Worm (Caenorhabditis elegans) whole organism, young adult: Measurements from ENCODE around the gene T06E8.8.

ENCODE experiments used
- B0336.3 ChIP-seq: fragments of 200-800 bp; sonication (Bioruptor generic); IDR thresholded peaks from 2 replicates; pipeline ENCODE4 v1.3.6; 2022; ENCODE audit warnings: missing genetic modification characterization, missing compliant biosample characterization
- C17E4.6 ChIP-seq: fragments of 200-800 bp; sonication (Bioruptor generic); IDR thresholded peaks from 2 replicates; pipeline ENCODE4 v1.3.6; 2022; ENCODE audit warnings: missing genetic modification reagents, missing genetic modification characterization, missing compliant biosample characterization
- F23B12.7 ChIP-seq: sonication (generic microtip); optimal IDR thresholded peaks from 2 replicates; lab custom pipeline; 2017; ENCODE audit warnings: missing genetic modification characterization, mild to moderate bottlenecking, missing compliant biosample characterization, antibody characterized with exemption, moderate library complexity; ENCODE audit not compliant: insufficient read depth
- F55B11.4 ChIP-seq: sonication (generic microtip); optimal IDR thresholded peaks from 2 replicates; lab custom pipeline; 2016; ENCODE audit warnings: missing compliant biosample characterization, missing genetic modification characterization, borderline replicate concordance; ENCODE audit not compliant: insufficient read depth
- F57A8.1 ChIP-seq: fragments of 200-800 bp; sonication (Bioruptor generic); optimal IDR thresholded peaks from 2 replicates; lab custom pipeline; 2018; ENCODE audit warnings: mild to moderate bottlenecking, missing genetic modification characterization, moderate library complexity, missing compliant biosample characterization
- Y67H2A.10 ChIP-seq: fragments of 200-800 bp; sonication (Bioruptor generic); conservative IDR thresholded peaks from 2 replicates; pipeline ENCODE4 v1.3.6; 2022; ENCODE audit warnings: missing genetic modification reagents, missing genetic modification characterization, missing compliant biosample characterization
- Y95B8A.8 ChIP-seq: fragments of 200-800 bp; sonication (Bioruptor generic); IDR thresholded peaks from 2 replicates; pipeline ENCODE4 v1.3.6; 2022; ENCODE audit warnings: missing genetic modification reagents, missing genetic modification characterization, missing compliant biosample characterization
- attf-5 ChIP-seq: fragments of 200-800 bp; sonication (Bioruptor generic); optimal IDR thresholded peaks from 2 replicates; lab custom pipeline; 2018; ENCODE audit warnings: mild to moderate bottlenecking, missing genetic modification characterization, missing compliant biosample characterization
- attf-6 ChIP-seq: fragments of 200-800 bp; sonication (Bioruptor generic); IDR thresholded peaks from 2 replicates; pipeline ENCODE4 v1.3.6; 2022; ENCODE audit warnings: missing genetic modification reagents, missing genetic modification characterization, missing compliant biosample characterization
- bed-2 ChIP-seq: fragments of 200-800 bp; sonication (Bioruptor generic); IDR thresholded peaks from 2 replicates; pipeline ENCODE4 v1.3.6; 2022; ENCODE audit warnings: missing genetic modification reagents, missing genetic modification characterization, missing compliant biosample characterization
- ccch-3 ChIP-seq: fragments of 200-800 bp; sonication (Bioruptor generic); optimal IDR thresholded peaks from 2 replicates; lab custom pipeline; 2018; ENCODE audit warnings: mild to moderate bottlenecking, missing genetic modification characterization, missing compliant biosample characterization
- ceh-100 ChIP-seq: fragments of 200-800 bp; sonication (Bioruptor generic); IDR thresholded peaks from 2 replicates; pipeline ENCODE4 v1.3.6; 2022; ENCODE audit warnings: missing genetic modification reagents, missing genetic modification characterization, missing compliant biosample characterization
- ceh-27 ChIP-seq: fragments of 200-800 bp; sonication (Bioruptor generic); optimal IDR thresholded peaks from 2 replicates; lab custom pipeline; 2018; ENCODE audit warnings: mild to moderate bottlenecking, missing genetic modification characterization, moderate library complexity, missing compliant biosample characterization
- ceh-91 ChIP-seq: fragments of 200-800 bp; sonication (Bioruptor generic); IDR thresholded peaks from 2 replicates; pipeline ENCODE4 v1.3.6; 2022; ENCODE audit warnings: missing genetic modification reagents, missing genetic modification characterization, missing compliant biosample characterization
- egrh-3 ChIP-seq: fragments of 200-800 bp; sonication (Bioruptor generic); IDR thresholded peaks from 2 replicates; pipeline ENCODE4 v1.3.6; 2022; ENCODE audit warnings: missing genetic modification reagents, missing genetic modification characterization, missing compliant biosample characterization
- ekl-4 ChIP-seq: fragments of 200-800 bp; sonication (Bioruptor generic); IDR thresholded peaks from 2 replicates; pipeline ENCODE4 v1.3.6; 2022; ENCODE audit warnings: missing genetic modification reagents, missing genetic modification characterization, missing compliant biosample characterization
- ets-4 ChIP-seq: fragments of 200-800 bp; sonication (Bioruptor generic); optimal IDR thresholded peaks from 2 replicates; lab custom pipeline; 2018; ENCODE audit warnings: mild to moderate bottlenecking, missing genetic modification characterization, missing compliant biosample characterization
- fkh-3 ChIP-seq: sonication (generic microtip); optimal IDR thresholded peaks from 2 replicates; lab custom pipeline; 2016; ENCODE audit warnings: mild to moderate bottlenecking, missing genetic modification characterization, missing compliant biosample characterization
- hlh-12 ChIP-seq: sonication (generic microtip); optimal IDR thresholded peaks from 2 replicates; lab custom pipeline; 2016; ENCODE audit warnings: missing genetic modification characterization, missing compliant biosample characterization
- hmg-20 ChIP-seq: fragments of 200-800 bp; sonication (Bioruptor generic); IDR thresholded peaks from 2 replicates; pipeline ENCODE4 v1.3.6; 2022; ENCODE audit warnings: missing genetic modification reagents, missing genetic modification characterization, missing compliant biosample characterization
- hsf-1 ChIP-seq: fragments of 200-800 bp; sonication (Bioruptor generic); IDR thresholded peaks from 2 replicates; pipeline ENCODE4 v1.3.6; 2022; ENCODE audit warnings: missing genetic modification reagents, missing genetic modification characterization, missing compliant biosample characterization
- let-526 ChIP-seq: fragments of 200-800 bp; sonication (Bioruptor generic); IDR thresholded peaks from 2 replicates; pipeline ENCODE4 v1.3.6; 2022; ENCODE audit warnings: missing genetic modification reagents, missing genetic modification characterization, missing compliant biosample characterization
- lin-26 ChIP-seq: fragments of 200-800 bp; sonication (Bioruptor generic); IDR thresholded peaks from 2 replicates; pipeline ENCODE4 v1.3.6; 2022; ENCODE audit warnings: missing genetic modification reagents, missing genetic modification characterization, missing compliant biosample characterization
- madf-10 ChIP-seq: sonication (generic microtip); optimal IDR thresholded peaks from 2 replicates; lab custom pipeline; 2016; ENCODE audit warnings: mild to moderate bottlenecking, missing genetic modification characterization, missing compliant biosample characterization
- madf-3 ChIP-seq: fragments of 200-800 bp; sonication (Bioruptor generic); IDR thresholded peaks from 2 replicates; pipeline ENCODE4 v1.3.6; 2022; ENCODE audit warnings: missing genetic modification reagents, missing genetic modification characterization, missing compliant biosample characterization
- madf-8 ChIP-seq: fragments of 200-800 bp; sonication (Bioruptor generic); conservative IDR thresholded peaks from 2 replicates; pipeline ENCODE4 v1.3.6; 2022; ENCODE audit warnings: missing genetic modification reagents, missing genetic modification characterization, missing compliant biosample characterization
- mcd-1 ChIP-seq: fragments of 200-800 bp; sonication (Bioruptor generic); IDR thresholded peaks from 2 replicates; pipeline ENCODE4 v1.3.6; 2022; ENCODE audit warnings: missing genetic modification reagents, missing genetic modification characterization, missing compliant biosample characterization
- mes-4 ChIP-seq: sonication (generic microtip); optimal IDR thresholded peaks from 2 replicates; lab custom pipeline; 2016; ENCODE audit warnings: missing genotype, missing genetic modification characterization, missing compliant biosample characterization
- nfya-1 ChIP-seq: sonication (generic microtip); optimal IDR thresholded peaks from 2 replicates; lab custom pipeline; 2017; ENCODE audit warnings: antibody characterized with exemption, missing compliant biosample characterization, missing genetic modification characterization, borderline replicate concordance; ENCODE audit not compliant: insufficient read depth
- nfya-2 ChIP-seq: fragments of 200-800 bp; sonication (Bioruptor generic); IDR thresholded peaks from 2 replicates; pipeline ENCODE4 v1.3.6; 2022; ENCODE audit warnings: missing genetic modification reagents, missing genetic modification characterization, missing compliant biosample characterization
- nfyb-1 ChIP-seq: fragments of 200-800 bp; sonication (Bioruptor generic); IDR thresholded peaks from 2 replicates; pipeline ENCODE4 v1.3.6; 2022; ENCODE audit warnings: missing genetic modification reagents, missing genetic modification characterization, missing compliant biosample characterization
- nhr-120 ChIP-seq: fragments of 200-800 bp; sonication (Bioruptor generic); IDR thresholded peaks from 2 replicates; pipeline ENCODE4 v1.3.6; 2022; ENCODE audit warnings: missing genetic modification characterization, missing compliant biosample characterization
- nhr-179 ChIP-seq: sonication (generic microtip); optimal IDR thresholded peaks from 2 replicates; lab custom pipeline; 2016; ENCODE audit warnings: mild to moderate bottlenecking, missing genetic modification characterization, missing compliant biosample characterization
- repo-1 ChIP-seq: sonication (generic microtip); optimal IDR thresholded peaks from 2 replicates; lab custom pipeline; 2017; ENCODE audit warnings: mild to moderate bottlenecking, missing genetic modification characterization, missing compliant biosample characterization
- sea-2 ChIP-seq: fragments of 200-800 bp; sonication (Bioruptor generic); IDR thresholded peaks from 2 replicates; pipeline ENCODE4 v1.3.6; 2022; ENCODE audit warnings: missing genetic modification characterization, missing compliant biosample characterization
- snpc-1.1 ChIP-seq: sonication (generic microtip); optimal IDR thresholded peaks from 2 replicates; lab custom pipeline; 2017; ENCODE audit warnings: missing genetic modification characterization, mild to moderate bottlenecking, missing compliant biosample characterization, antibody characterized with exemption, moderate library complexity, missing genotype, missing genetic modification reagents; ENCODE audit not compliant: insufficient read depth
- snpc-3.4 ChIP-seq: sonication (generic microtip); optimal IDR thresholded peaks from 2 replicates; lab custom pipeline; 2017; ENCODE audit warnings: missing genetic modification characterization, mild to moderate bottlenecking, missing compliant biosample characterization, antibody characterized with exemption, moderate library complexity, missing genotype, missing genetic modification reagents
- snpc-4 ChIP-seq, 5 experiments: fragments of 150-350 bp in 1 of 5; sonication (generic microtip) in 4 of 5; optimal IDR thresholded peaks; 2 replicates each; lab custom pipeline; 2014 to 2018; ENCODE audit warnings: missing genetic modification characterization in 5 of 5, missing biosample characterization in 3 of 5, antibody characterized with exemption in 2 of 5, mild to moderate bottlenecking in 2 of 5, missing compliant biosample characterization in 2 of 5, missing genotype in 2 of 5, moderate library complexity in 2 of 5, missing genetic modification reagents in 1 of 5
- tbp1 ChIP-seq: fragments of 200-800 bp; sonication (Bioruptor generic); optimal IDR thresholded peaks from 2 replicates; lab custom pipeline; 2018; ENCODE audit warnings: mild to moderate bottlenecking, missing genetic modification characterization, missing compliant biosample characterization
- tlf-1 ChIP-seq: fragments of 200-800 bp; sonication (Bioruptor generic); optimal IDR thresholded peaks from 2 replicates; lab custom pipeline; 2018; ENCODE audit warnings: mild to moderate bottlenecking, missing genetic modification characterization, missing compliant biosample characterization
- unc-130 ChIP-seq: sonication (generic microtip); optimal IDR thresholded peaks from 2 replicates; lab custom pipeline; 2016; ENCODE audit warnings: missing genetic modification reagents, missing genetic modification characterization, missing compliant biosample characterization
- xnd-1 ChIP-seq: sonication (generic microtip); optimal IDR thresholded peaks from 2 replicates; lab custom pipeline; 2016; ENCODE audit warnings: missing genotype, missing genetic modification reagents, missing genetic modification characterization, missing compliant biosample characterization
- ztf-18 ChIP-seq: sonication (generic microtip); optimal IDR thresholded peaks from 2 replicates; lab custom pipeline; 2016; ENCODE audit warnings: missing genotype, mild to moderate bottlenecking, missing genetic modification characterization, missing compliant biosample characterization

The T06E8.8 gene

DNA sequence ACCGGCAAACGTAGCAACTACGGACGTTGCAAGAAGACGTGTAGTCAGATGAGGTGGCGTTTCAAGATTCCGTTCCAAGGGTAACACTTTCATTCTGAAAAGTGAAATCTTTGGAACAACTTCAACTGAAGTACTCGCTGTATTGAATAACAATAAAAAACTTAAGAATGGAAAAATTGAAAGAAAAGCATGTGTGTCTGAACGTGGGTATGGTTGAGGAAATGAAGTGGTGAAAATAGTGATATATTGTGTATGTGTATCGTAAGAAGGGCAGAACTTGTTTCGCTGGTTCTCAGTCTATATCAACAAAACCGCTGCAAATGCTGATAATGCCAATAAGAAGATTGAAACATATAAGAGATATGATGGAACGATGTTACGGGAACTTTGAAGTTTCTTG is 47.8 kb upstream of the T06E8.8 start, which contains the start of gene K08H10.6:
TSS of gene K08H10.6 (minus strand) at position 101 of the 400 bp plus-strand sequence.
- TF ChIP-seq ceh-91 (no peak), B0336.3 (GFP tag; lab: Robert Waterston, UW) (no peak), F57A8.1 (GFP tag; lab: Kevin White, UChicago) (no peak), nfya-1 (tag; lab: Kevin White, UChicago) (no peak), bed-2 (GFP tag; lab: Robert Waterston, UW) (no peak), ekl-4 (GFP tag; lab: Robert Waterston, UW) (no peak), nfyb-1 (GFP tag; lab: Robert Waterston, UW) (no peak), hmg-20 (GFP tag; lab: Robert Waterston, UW) (no peak), snpc-3.4 (tag; lab: Kevin White, UChicago) (no peak), ztf-18 (tag; lab: Kevin White, UChicago) (no peak), madf-3 (GFP tag; lab: Robert Waterston, UW) (no peak), sea-2 (no peak), ceh-100 (GFP tag; lab: Robert Waterston, UW) (no peak), snpc-4 (GFP tag; optimal IDR thresholded peaks at IDR 0.05; lab: Kevin White, UChicago) (no peak), snpc-4 (tag; optimal IDR thresholded peaks at IDR 0.05; lab: Kevin White, UChicago) (no peak)

DNA sequence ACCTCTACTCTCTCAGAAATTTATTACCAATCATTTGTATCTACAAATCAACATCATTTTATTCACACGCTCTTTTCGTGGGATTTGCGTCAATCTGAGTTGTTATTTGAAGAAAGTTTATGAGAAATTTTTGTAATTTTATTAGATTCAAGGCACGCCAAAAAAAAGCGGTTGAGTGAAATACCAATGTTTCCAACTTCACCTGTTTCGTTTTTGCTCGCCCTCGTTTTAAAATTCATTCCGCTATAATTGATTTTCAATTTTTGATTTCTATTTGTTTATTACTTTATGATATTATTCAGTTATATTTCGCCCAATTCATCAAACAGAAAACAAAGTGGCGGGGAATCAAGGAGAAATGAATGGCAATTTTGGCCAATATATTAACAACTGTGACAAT is 42.8 kb upstream of the T06E8.8 start, which contains the start of gene K08H10.10:
TSS of gene K08H10.10 (plus strand) at position 301 of the 400 bp plus-strand sequence.
- no peak for TF ChIP-seq C17E4.6 (GFP tag; lab: Robert Waterston, UW)
- no peak for TF ChIP-seq nhr-179 (tag; lab: Kevin White, UChicago)
- TF ChIP-seq mes-4 (tag; lab: Kevin White, UChicago), result no peak
- no peak for TF ChIP-seq let-526 (GFP tag; lab: Robert Waterston, UW)
- no peak for TF ChIP-seq F55B11.4 (tag; lab: Kevin White, UChicago)
- TF ChIP-seq xnd-1 (tag; lab: Kevin White, UChicago), result no peak
- TF ChIP-seq lin-26, result no peak
- TF ChIP-seq hsf-1, result no peak
- TF ChIP-seq madf-8, result no peak
- no peak for TF ChIP-seq unc-130 (GFP tag; lab: Kevin White, UChicago)
- TF ChIP-seq attf-5 (GFP tag; lab: Kevin White, UChicago), result no peak
- TF ChIP-seq ets-4, result no peak
- no peak for TF ChIP-seq snpc-4 (GFP tag; optimal IDR thresholded peaks at IDR 0.05; lab: Kevin White, UChicago)
- TF ChIP-seq snpc-4 (tag; optimal IDR thresholded peaks at IDR 0.05; lab: Kevin White, UChicago), result no peak
- no peak for TF ChIP-seq repo-1 (tag; lab: Kevin White, UChicago)

DNA sequence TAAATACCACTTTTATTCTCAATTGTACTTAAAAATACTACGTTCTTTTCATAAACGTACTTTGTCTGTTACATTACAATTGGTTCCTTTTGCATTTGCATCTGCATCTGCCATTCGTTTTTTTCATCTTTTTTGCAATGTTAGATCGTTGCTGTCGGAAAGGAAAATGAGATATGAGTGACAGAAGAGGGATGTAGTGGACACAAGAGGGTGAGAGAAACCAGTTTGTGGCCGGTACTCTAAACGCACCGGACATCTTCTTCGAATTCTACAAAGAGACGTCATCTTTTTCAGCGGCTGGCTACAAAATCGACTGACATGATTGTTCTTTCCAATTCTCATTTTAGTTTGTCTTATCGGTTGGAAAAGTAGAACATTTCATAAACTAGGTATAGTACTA is 40.8 kb upstream of the T06E8.8 start:
- TF ChIP-seq ceh-27 (GFP tag; lab: Kevin White, UChicago) (peak; percentile 13), F23B12.7 (no peak)

DNA sequence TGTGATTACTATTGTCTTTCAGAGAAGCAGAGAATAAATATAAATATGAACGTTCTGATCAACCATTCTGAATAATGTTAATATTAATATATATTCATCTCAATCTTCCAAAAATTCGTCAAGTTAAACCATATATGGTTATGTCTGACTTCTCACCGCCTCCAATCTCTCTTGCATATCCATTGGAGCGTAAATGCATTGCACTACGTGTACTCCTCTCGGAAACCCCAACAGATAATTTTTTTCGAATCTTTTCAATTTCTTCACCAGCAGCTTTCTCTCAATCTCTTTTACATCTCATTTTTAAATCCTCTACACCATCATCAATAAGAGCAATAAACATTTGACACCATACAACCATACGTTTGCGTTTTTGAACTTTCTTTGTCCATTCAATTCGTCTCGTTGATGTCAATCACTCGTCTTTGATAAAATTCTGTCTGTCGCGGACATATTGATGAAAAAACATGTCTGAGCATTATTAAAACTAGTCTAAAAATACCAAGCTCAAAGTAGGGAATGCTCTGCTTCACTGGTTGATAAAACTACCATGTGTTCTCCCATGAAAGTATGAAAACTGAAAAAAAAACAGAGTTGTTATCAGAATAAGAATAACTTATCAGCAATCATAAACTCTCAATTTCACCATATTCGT is 40.1 kb upstream of the T06E8.8 start:
- TF ChIP-seq madf-10 (tag; lab: Kevin White, UChicago), result no peak
- no peak for TF ChIP-seq tbp1 (GFP tag; lab: Kevin White, UChicago)
- no peak for TF ChIP-seq hlh-12 (tag; lab: Kevin White, UChicago)
- peak; percentile 83 for TF ChIP-seq mcd-1 (GFP tag; lab: Robert Waterston, UW)
- TF ChIP-seq attf-6, result no peak
- no peak for TF ChIP-seq ceh-100 (GFP tag; lab: Robert Waterston, UW)
- no peak for TF ChIP-seq fkh-3
- no peak for TF ChIP-seq Y67H2A.10 (GFP tag; lab: Robert Waterston, UW)
- peak; percentile 43 for TF ChIP-seq snpc-1.1 (tag; lab: Kevin White, UChicago)
- no peak for TF ChIP-seq nfya-2 (GFP tag; lab: Robert Waterston, UW)
- TF ChIP-seq nhr-120 (GFP tag; lab: Robert Waterston, UW), result no peak
- TF ChIP-seq Y95B8A.8 (GFP tag; lab: Robert Waterston, UW), result no peak
- no peak for TF ChIP-seq egrh-3
- TF ChIP-seq tlf-1 (GFP tag; lab: Kevin White, UChicago), result no peak
- TF ChIP-seq ccch-3 (GFP tag; lab: Kevin White, UChicago), result no peak
- TF ChIP-seq ekl-4 (GFP tag; lab: Robert Waterston, UW), result no peak
